Fruit fly (Drosophila melanogaster): ENCODE measurements around the gene CG13084.

DNA sequence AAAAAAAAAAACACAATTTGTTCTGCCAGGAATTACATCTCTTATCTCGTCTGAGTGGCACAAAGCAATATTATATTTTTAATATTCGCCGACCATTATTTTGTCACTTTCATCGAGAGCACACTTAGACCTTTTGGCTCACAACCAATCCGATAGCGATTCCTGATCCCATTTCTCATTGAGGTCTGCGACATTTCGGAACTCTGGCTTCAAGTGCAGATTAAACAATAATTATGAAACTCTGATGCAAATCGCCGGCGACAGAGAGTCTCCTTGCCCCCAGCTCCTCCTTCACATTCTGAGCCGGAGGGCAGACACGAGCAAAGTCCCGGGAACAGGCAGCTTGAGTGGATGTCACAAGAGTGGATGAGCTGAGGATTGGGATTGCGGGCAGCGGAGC lies 15.6 kb upstream of the CG13084 start:
- no peak for TF ChIP-seq CG4496 (GFP tag; IDR thresholded peaks at IDR 0.05)
- no peak for TF ChIP-seq Ets98B (GFP tag; IDR thresholded peaks at IDR 0.05)
- TF ChIP-seq CG32121 (GFP tag; IDR thresholded peaks at IDR 0.05) = no peak
- no peak for TF ChIP-seq rn (GFP tag; IDR thresholded peaks at IDR 0.05)
- TF ChIP-seq CG9948 (tag; optimal IDR thresholded peaks at IDR 0.05) = no peak
- no peak for TF ChIP-seq EcR (GFP tag; optimal IDR thresholded peaks at IDR 0.05)
- no peak for TF ChIP-seq D1 (tag; optimal IDR thresholded peaks at IDR 0.05)
- no peak for TF ChIP-seq CG14655 (GFP tag; optimal IDR thresholded peaks at IDR 0.05)
- TF ChIP-seq CG8159 (tag; optimal IDR thresholded peaks at IDR 0.05) = no peak
- TF ChIP-seq Pif1B (GFP tag; optimal IDR thresholded peaks at IDR 0.05) = no peak
